Worm (Caenorhabditis elegans) whole organism, L3 larva: ENCODE measurements around the gene lbp-1.

Source experiments
- egl-27 ChIP-seq: sonication (generic microtip); optimal IDR thresholded peaks from 4 replicates; lab custom pipeline; 2017; ENCODE audit warnings: missing biosample characterization, missing genetic modification reagents, missing genetic modification characterization
- jun-1 ChIP-seq: fragments of 150-350 bp; optimal IDR thresholded peaks from 2 replicates; lab custom pipeline; 2014; ENCODE audit warnings: missing biosample characterization, missing genetic modification reagents, missing genetic modification characterization
- lin-39 ChIP-seq: fragments of 150-350 bp; optimal IDR thresholded peaks from 2 replicates; lab custom pipeline; 2018; ENCODE audit warnings: missing biosample characterization, missing genetic modification reagents, missing genetic modification characterization
- nhr-25 ChIP-seq: sonication (generic microtip); optimal IDR thresholded peaks from 2 replicates; lab custom pipeline; 2017; ENCODE audit warnings: missing biosample characterization, missing genetic modification characterization

DNA sequence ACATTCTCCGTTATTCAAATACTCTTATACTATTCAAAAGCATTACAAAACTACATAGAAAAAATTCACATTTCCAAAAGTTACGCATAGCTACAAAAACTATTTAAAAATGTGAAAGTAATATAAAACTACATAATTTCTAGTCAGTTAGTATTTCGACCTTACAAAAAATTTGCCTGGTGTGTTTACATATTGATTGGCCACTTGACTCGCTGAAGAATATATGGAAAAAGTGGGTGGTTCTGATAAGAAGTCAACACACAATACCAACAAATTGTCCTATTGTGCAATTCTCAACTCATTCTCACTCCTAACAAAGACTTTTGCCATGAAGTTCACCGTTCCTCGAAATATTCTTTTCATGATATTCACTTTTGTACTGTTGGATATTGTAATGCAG, 39.6 kb downstream of the lbp-1 start, which contains the start of gene K09C4.1:
- no peak for TF ChIP-seq nhr-25 (tag; lab: Kevin White, UChicago)
- TF ChIP-seq egl-27 (tag; lab: Kevin White, UChicago), result no peak
- no peak for TF ChIP-seq jun-1 (tag; lab: Kevin White, UChicago)
- no peak for TF ChIP-seq lin-39
